Worm (Caenorhabditis elegans) whole organism, L1 larva: ENCODE measurements around the gene vab-8.

Experiments used
- aly-2 ChIP-seq: fragments of 150-350 bp; optimal IDR thresholded peaks from 2 replicates; lab custom pipeline; 2014; ENCODE audit warnings: missing biosample characterization, missing genetic modification characterization
- egl-13 ChIP-seq: sonication (generic microtip); optimal IDR thresholded peaks from 2 replicates; lab custom pipeline; 2016; ENCODE audit warnings: missing genotype, missing genetic modification reagents, missing genetic modification characterization, missing compliant biosample characterization
- jun-1 ChIP-seq: fragments of 150-350 bp; optimal IDR thresholded peaks from 2 replicates; lab custom pipeline; 2014; ENCODE audit warnings: missing biosample characterization, missing genetic modification reagents, missing genetic modification characterization
- mdl-1 ChIP-seq, 2 experiments: fragments of 150-350 bp; optimal IDR thresholded peaks; 2 replicates each; lab custom pipeline; 2014 to 2017; ENCODE audit warnings: missing biosample characterization in 2 of 2, missing genetic modification characterization in 2 of 2, inconsistent platforms in 1 of 2
- nhr-11 ChIP-seq: fragments of 150-350 bp; optimal IDR thresholded peaks from 2 replicates; lab custom pipeline; 2014; ENCODE audit warnings: missing biosample characterization, missing genetic modification characterization
- nhr-76 ChIP-seq: sonication (generic microtip); optimal IDR thresholded peaks from 2 replicates; lab custom pipeline; 2017; ENCODE audit warnings: missing biosample characterization, missing genetic modification characterization
- sox-4 ChIP-seq: sonication (generic microtip); optimal IDR thresholded peaks from 2 replicates; lab custom pipeline; 2016; ENCODE audit warnings: missing genetic modification characterization, missing compliant biosample characterization
- unc-86 ChIP-seq: sonication (generic microtip); optimal IDR thresholded peaks from 2 replicates; lab custom pipeline; 2016; ENCODE audit warnings: missing genetic modification characterization, missing compliant biosample characterization
- zag-1 ChIP-seq: fragments of 150-350 bp; optimal IDR thresholded peaks from 2 replicates; lab custom pipeline; 2014; ENCODE audit warnings: missing biosample characterization, missing genetic modification characterization

ce11 chrV:12208678-12209077, 4.4 kb upstream of the vab-8 start:
- TF ChIP-seq sox-4 (tag; lab: Kevin White, UChicago) (no peak), aly-2 (tag; lab: Kevin White, UChicago) (no peak), nhr-11 (tag; lab: Kevin White, UChicago) (no peak), jun-1 (tag; lab: Kevin White, UChicago) (no peak), egl-13 (tag; lab: Kevin White, UChicago) (no peak), mdl-1 (tag; optimal IDR thresholded peaks at IDR 0.05; lab: Kevin White, UChicago) (no peak), nhr-76 (tag; lab: Kevin White, UChicago) (no peak), unc-86 (tag; lab: Kevin White, UChicago) (no peak), zag-1 (tag; lab: Kevin White, UChicago) (no peak)
